Worm (Caenorhabditis elegans) whole organism, mixed stage, embryonic: ENCODE measurements around the gene Y17D7C.1.
"Not testable (repeated sequence)": the region's sequence is repeated elsewhere in the genome, so short reads cannot be mapped to it uniquely, and the experiment has no call there.

Experiments
- M03D4.4 ChIP-seq: sonication (generic microtip); optimal IDR thresholded peaks from 2 replicates; lab custom pipeline; 2017; ENCODE audit warnings: mild to moderate bottlenecking, missing genetic modification characterization, missing compliant biosample characterization
- bed-3 ChIP-seq: fragments of 200-800 bp; sonication (Bioruptor generic); optimal IDR thresholded peaks from 3 replicates; lab custom pipeline; 2018; ENCODE audit warnings: mild to moderate bottlenecking, missing genetic modification characterization, moderate library complexity, missing compliant biosample characterization
- ceh-39 ChIP-seq: fragments of 150-350 bp; optimal IDR thresholded peaks from 2 replicates; lab custom pipeline; 2014; ENCODE audit warnings: missing biosample characterization, missing genetic modification characterization
- ceh-43 ChIP-seq: fragments of 200-800 bp; sonication (Bioruptor generic); optimal IDR thresholded peaks from 2 replicates; lab custom pipeline; 2018; ENCODE audit warnings: mild to moderate bottlenecking, missing genetic modification characterization, moderate library complexity, missing compliant biosample characterization
- ceh-83 ChIP-seq: fragments of 200-800 bp; sonication (Bioruptor generic); optimal IDR thresholded peaks from 2 replicates; lab custom pipeline; 2018; ENCODE audit warnings: mild to moderate bottlenecking, missing genetic modification characterization, missing compliant biosample characterization
- drap-1 ChIP-seq: fragments of 200-800 bp; sonication (Bioruptor generic); optimal IDR thresholded peaks from 3 replicates; lab custom pipeline; 2018; ENCODE audit warnings: mild to moderate bottlenecking, missing genetic modification characterization, missing compliant biosample characterization
- elt-1 ChIP-seq: sonication (generic microtip); optimal IDR thresholded peaks from 2 replicates; lab custom pipeline; 2017; ENCODE audit warnings: missing genetic modification characterization, mild to moderate bottlenecking, missing compliant biosample characterization, antibody characterized with exemption, moderate library complexity, borderline replicate concordance; ENCODE audit not compliant: insufficient read depth
- flh-1 ChIP-seq: fragments of 200-800 bp; sonication (Bioruptor generic); optimal IDR thresholded peaks from 2 replicates; lab custom pipeline; 2018; ENCODE audit warnings: mild to moderate bottlenecking, missing genetic modification characterization, moderate library complexity, missing compliant biosample characterization
- lsy-2 ChIP-seq: fragments of 150-350 bp; optimal IDR thresholded peaks from 2 replicates; lab custom pipeline; 2014; ENCODE audit warnings: missing biosample characterization, missing genetic modification characterization
- mep-1 ChIP-seq: fragments of 150-350 bp; optimal IDR thresholded peaks from 2 replicates; lab custom pipeline; 2017; ENCODE audit warnings: missing biosample characterization, missing genetic modification reagents, missing genetic modification characterization, inconsistent platforms
- mls-2 ChIP-seq: sonication (generic microtip); optimal IDR thresholded peaks from 2 replicates; lab custom pipeline; 2016; ENCODE audit warnings: mild to moderate bottlenecking, missing genetic modification characterization, moderate library complexity, missing compliant biosample characterization
- nhr-12 ChIP-seq: fragments of 150-350 bp; optimal IDR thresholded peaks from 2 replicates; lab custom pipeline; 2014; ENCODE audit warnings: missing biosample characterization, missing genetic modification characterization
- nhr-2 ChIP-seq: fragments of 150-350 bp; optimal IDR thresholded peaks from 2 replicates; lab custom pipeline; 2014; ENCODE audit warnings: missing biosample characterization, missing genetic modification characterization
- nhr-237 ChIP-seq: fragments of 150-350 bp; optimal IDR thresholded peaks from 2 replicates; lab custom pipeline; 2014; ENCODE audit warnings: missing biosample characterization, missing genetic modification characterization
- nhr-28 ChIP-seq: fragments of 150-350 bp; optimal IDR thresholded peaks from 2 replicates; lab custom pipeline; 2014; ENCODE audit warnings: missing biosample characterization, missing genetic modification characterization
- nhr-76 ChIP-seq: sonication (generic microtip); optimal IDR thresholded peaks from 2 replicates; lab custom pipeline; 2017; ENCODE audit warnings: missing biosample characterization, missing genetic modification characterization
- sem-2 ChIP-seq: fragments of 200-800 bp; sonication (Bioruptor generic); optimal IDR thresholded peaks from 2 replicates; lab custom pipeline; 2018; ENCODE audit warnings: mild to moderate bottlenecking, missing genetic modification characterization, missing compliant biosample characterization
- snpc-4 ChIP-seq: fragments of 150-350 bp; optimal IDR thresholded peaks from 2 replicates; lab custom pipeline; 2014; ENCODE audit warnings: missing biosample characterization, missing genetic modification characterization
- unc-39 ChIP-seq: fragments of 150-350 bp; optimal IDR thresholded peaks from 2 replicates; lab custom pipeline; 2014; ENCODE audit warnings: missing biosample characterization, missing genetic modification characterization
- unc-62 ChIP-seq: fragments of 150-350 bp; optimal IDR thresholded peaks from 2 replicates; lab custom pipeline; 2014; ENCODE audit warnings: missing biosample characterization, missing genetic modification reagents, missing genetic modification characterization
- zip-8 ChIP-seq: fragments of 150-350 bp; optimal IDR thresholded peaks from 2 replicates; lab custom pipeline; 2014; ENCODE audit warnings: missing biosample characterization, missing genetic modification characterization

Y17D7C.1 gene

ce11 chrV:18748726-18749125 lies 42.4 kb downstream of the Y17D7C.1 start, which contains the start of gene clec-252:
TSS of gene clec-252 (minus strand) at chrV:18748826.
- TF ChIP-seq lsy-2 (tag; lab: Kevin White, UChicago), result no peak
- no peak for TF ChIP-seq nhr-12 (tag; lab: Kevin White, UChicago)
- no peak for TF ChIP-seq nhr-237 (tag; lab: Kevin White, UChicago)
- TF ChIP-seq mls-2 (tag; lab: Kevin White, UChicago), result no peak
- TF ChIP-seq ceh-39 (tag; lab: Kevin White, UChicago), result no peak
- TF ChIP-seq nhr-28 (tag; lab: Kevin White, UChicago), result no peak
- TF ChIP-seq elt-1 (tag; lab: Kevin White, UChicago), result no peak
- TF ChIP-seq unc-62 (GFP tag; lab: Kevin White, UChicago), result no peak
- TF ChIP-seq snpc-4 (tag; lab: Kevin White, UChicago), result no peak
- TF ChIP-seq unc-39, result no peak
- TF ChIP-seq sem-2, result no peak
- TF ChIP-seq nhr-76 (tag; lab: Kevin White, UChicago), result no peak

- no peak for TF ChIP-seq nhr-2
- no peak for TF ChIP-seq mls-2 (tag; lab: Kevin White, UChicago)
- TF ChIP-seq ceh-43 (GFP tag; lab: Kevin White, UChicago), result no peak
Observed at ce11 chrV:18750445-18750844, 44.1 kb downstream of the Y17D7C.1 start, which contains the start of the genes F11D11.21 and F11D11.12. TSS of gene F11D11.21 (minus strand) at chrV:18750545. TSS of gene F11D11.12 (minus strand) at chrV:18750682.

DNA sequence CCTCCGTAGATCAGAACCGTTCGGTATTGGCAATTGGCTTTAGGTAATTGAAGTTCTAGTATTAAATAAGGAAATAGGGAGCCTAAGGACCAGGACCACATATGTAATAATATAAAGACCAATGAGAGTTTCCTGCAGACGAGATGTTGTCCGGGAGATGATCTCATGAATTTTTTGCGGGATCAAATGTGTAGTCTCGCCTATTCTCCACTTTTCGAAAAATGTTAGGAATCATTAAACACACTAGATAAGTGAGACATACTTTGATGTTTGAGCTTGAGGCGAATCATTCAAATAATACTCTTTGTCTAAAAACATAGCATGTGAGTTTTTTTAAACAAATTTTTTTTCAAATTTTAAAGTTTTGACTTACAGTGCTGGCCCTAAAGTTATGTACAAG lies 46.7 kb downstream of the Y17D7C.1 start, which contains the start of gene F11D11.6:
Gene F11D11.6 (minus strand): TSS at position 101 of the 400 bp plus-strand sequence.
- TF ChIP-seq drap-1 (GFP tag; lab: Kevin White, UChicago), result no peak
- TF ChIP-seq nhr-12 (tag; lab: Kevin White, UChicago), result no peak
- TF ChIP-seq ceh-83 (GFP tag; lab: Kevin White, UChicago), result no peak
- TF ChIP-seq ceh-39 (tag; lab: Kevin White, UChicago), result no peak
- TF ChIP-seq lsy-2 (tag; lab: Kevin White, UChicago), result no peak
- TF ChIP-seq elt-1 (tag; lab: Kevin White, UChicago), result no peak
- no peak for TF ChIP-seq flh-1
- no peak for TF ChIP-seq mep-1 (tag; lab: Kevin White, UChicago)
- TF ChIP-seq zip-8, result no peak

- not testable (repeated sequence) for TF ChIP-seq M03D4.4 (tag; lab: Kevin White, UChicago); bed-3 (GFP tag; lab: Kevin White, UChicago); nhr-2
Observed at ce11 chrV:18754328-18754727, 48.0 kb downstream of the Y17D7C.1 start, which contains the start of gene clec-254. TSS of gene clec-254 (minus strand) at chrV:18754428.
